Worm (Caenorhabditis elegans): Measurements from ENCODE around the gene ZK666.4.
A peak's percentile ranks its signal among the peaks of the same experiment; 100 is the strongest.

The ZK666.4 gene

DNA sequence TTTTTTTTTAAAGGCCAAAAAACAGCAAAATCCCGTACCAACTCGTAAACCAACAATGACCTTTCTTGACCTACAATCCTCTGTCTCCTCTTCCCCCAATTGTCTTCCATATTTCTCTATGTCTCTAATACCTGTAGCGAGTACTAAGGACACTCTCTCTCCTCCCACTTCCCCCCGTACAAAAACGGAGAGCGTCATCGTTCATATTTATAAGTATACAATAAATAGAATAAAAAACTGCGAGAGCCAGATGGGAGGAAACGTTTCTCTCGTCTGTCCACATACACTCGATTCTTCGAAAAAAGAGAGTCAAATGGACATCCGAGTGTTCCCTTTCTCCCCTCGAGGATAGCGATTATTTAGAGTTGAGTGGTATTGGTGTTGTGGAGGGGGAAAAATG lies 27.7 kb downstream of the ZK666.4 start (continued):
- TF ChIP-seq tlp-1 (tag; optimal IDR thresholded peaks at IDR 0.05) (no peak), nhr-76 (tag; optimal IDR thresholded peaks at IDR 0.05) (no peak), snpc-4 (tag; optimal IDR thresholded peaks at IDR 0.05) (no peak), sptf-1 (tag; optimal IDR thresholded peaks at IDR 0.05) (no peak), ceh-63 (GFP tag; optimal IDR thresholded peaks at IDR 0.05) (no peak), egl-27 (tag; optimal IDR thresholded peaks at IDR 0.05) (no peak), hlh-4 (tag; optimal IDR thresholded peaks at IDR 0.05) (no peak), ceh-82 (tag; optimal IDR thresholded peaks at IDR 0.05) (no peak), nhr-237 (tag; optimal IDR thresholded peaks at IDR 0.05) (no peak), Y116A8C.19 (tag; optimal IDR thresholded peaks at IDR 0.05; ENCODE audit: borderline replicate concordance) (no peak), egl-13 (tag; optimal IDR thresholded peaks at IDR 0.05) (no peak), fos-1 (tag; optimal IDR thresholded peaks at IDR 0.05) (no peak), ztf-4 (tag; optimal IDR thresholded peaks at IDR 0.05) (no peak), blmp-1 (tag; optimal IDR thresholded peaks at IDR 0.05) (peak; percentile 62), nhr-85 (tag) (peak; percentile 30), pag-3 (tag; optimal IDR thresholded peaks at IDR 0.05; ENCODE audit: borderline replicate concordance, insufficient read depth) (no peak), ztf-11 (tag; optimal IDR thresholded peaks at IDR 0.05) (no peak), unc-86 (tag; optimal IDR thresholded peaks at IDR 0.05) (no peak), ces-1 (GFP tag; optimal IDR thresholded peaks at IDR 0.05) (no peak), nhr-20 (tag; optimal IDR thresholded peaks at IDR 0.05) (peak; percentile 13), hlh-17 (GFP tag; optimal IDR thresholded peaks at IDR 0.05; ENCODE audit: borderline replicate concordance) (no peak), zip-4 (GFP tag; optimal IDR thresholded peaks at IDR 0.05) (no peak), nhr-47 (tag; optimal IDR thresholded peaks at IDR 0.05) (no peak), aly-2 (tag; optimal IDR thresholded peaks at IDR 0.05) (no peak), efl-1 (optimal IDR thresholded peaks at IDR 0.05) (no peak), efl-1 (GFP tag; optimal IDR thresholded peaks at IDR 0.05 in 1 of 2) (peak in 1 of 2 experiments; percentile 1), unc-130 (tag; optimal IDR thresholded peaks at IDR 0.05) (no peak), elt-3 (tag; optimal IDR thresholded peaks at IDR 0.05) (no peak), F16B12.6 (tag; optimal IDR thresholded peaks at IDR 0.05) (no peak), alr-1 (tag; optimal IDR thresholded peaks at IDR 0.05; ENCODE audit: borderline replicate concordance) (no peak), nhr-28 (tag; optimal IDR thresholded peaks at IDR 0.05) (no peak), lin-13 (GFP tag; optimal IDR thresholded peaks at IDR 0.05) (no peak), lin-39 (tag; optimal IDR thresholded peaks at IDR 0.05) (no peak), xbp-1 (tag; optimal IDR thresholded peaks at IDR 0.05) (no peak), nhr-84 (tag; optimal IDR thresholded peaks at IDR 0.05) (no peak), ama-1 (optimal IDR thresholded peaks at IDR 0.05) (no peak), tbx-2 (tag; optimal IDR thresholded peaks at IDR 0.05) (no peak), pqm-1 (tag; optimal IDR thresholded peaks at IDR 0.05) (no peak), ceh-88 (GFP tag; IDR thresholded peaks at IDR 0.05) (no peak), ets-5 (GFP tag; IDR thresholded peaks at IDR 0.05) (no peak), jun-1 (tag; optimal IDR thresholded peaks at IDR 0.05) (no peak), nhr-12 (tag; optimal IDR thresholded peaks at IDR 0.05) (no peak), fkh-8 (tag; optimal IDR thresholded peaks at IDR 0.05) (no peak), irx-1 (tag; optimal IDR thresholded peaks at IDR 0.05) (no peak), unc-98 (GFP tag; IDR thresholded peaks at IDR 0.05) (no peak), dsc-1 (tag; optimal IDR thresholded peaks at IDR 0.05) (no peak), zag-1 (tag; optimal IDR thresholded peaks at IDR 0.05) (no peak), sox-4 (tag; optimal IDR thresholded peaks at IDR 0.05) (no peak), lin-35 (GFP tag; optimal IDR thresholded peaks at IDR 0.05) (no peak), ceh-90 (tag; optimal IDR thresholded peaks at IDR 0.05) (no peak), lir-3 (tag; optimal IDR thresholded peaks at IDR 0.05; ENCODE audit: poor library complexity) (no peak), nhr-11 (tag; optimal IDR thresholded peaks at IDR 0.05) (no peak)
